Fruit fly (Drosophila melanogaster): ENCODE data around the gene CG32069.

The CG32069 gene

dm6 chr3L:11093046-11093520, 30.7 kb upstream of the CG32069 start, which contains the start of gene JIL-1 (continued):
- peak; percentile 94 for TF ChIP-seq Rfx (GFP tag; IDR thresholded peaks at IDR 0.05)
- peak; percentile 34 for TF ChIP-seq CG10979 (tag; optimal IDR thresholded peaks at IDR 0.05)
- TF ChIP-seq scrt (GFP tag; optimal IDR thresholded peaks at IDR 0.05): no peak
- no peak for TF ChIP-seq hkb (optimal IDR thresholded peaks at IDR 0.05)
- peak; percentile 26; the same call in 1 of the 2 replicates for TF ChIP-seq hkb (GFP tag; IDR thresholded peaks at IDR 0.05)
- no peak for TF ChIP-seq pb (GFP tag; optimal IDR thresholded peaks at IDR 0.05)
- TF ChIP-seq caup (GFP tag; optimal IDR thresholded peaks at IDR 0.05; ENCODE audit: severe bottlenecking): peak; percentile 29
- TF ChIP-seq CG43689 (GFP tag; IDR thresholded peaks at IDR 0.05): 0 out of 2 replicates have a peak, but pooled peaks have one; percentile 31
- TF ChIP-seq chif (GFP tag; optimal IDR thresholded peaks at IDR 0.05): peak; percentile 2 to 20
- no peak for TF ChIP-seq CG14965 (GFP tag; optimal IDR thresholded peaks at IDR 0.05; ENCODE audit: borderline replicate concordance)
- no peak for TF ChIP-seq ATbp (GFP tag; optimal IDR thresholded peaks at IDR 0.05)
- TF ChIP-seq CoRest (tag; optimal IDR thresholded peaks at IDR 0.05): peak; percentile 60
- no peak for TF ChIP-seq klu (GFP tag; IDR thresholded peaks at IDR 0.05)
- TF ChIP-seq TFAM (GFP tag; optimal IDR thresholded peaks at IDR 0.05): no peak
- TF ChIP-seq pum (GFP tag; optimal IDR thresholded peaks at IDR 0.05): peak; percentile 1
- TF ChIP-seq wdn (GFP tag; IDR thresholded peaks at IDR 0.05): peak; percentile 65
- TF ChIP-seq Kr (GFP tag; optimal IDR thresholded peaks at IDR 0.05): no peak
- peak; percentile 65 for TF ChIP-seq lab (GFP tag; optimal IDR thresholded peaks at IDR 0.05)
- peak; percentile 27 for TF ChIP-seq CG7556 (GFP tag; optimal IDR thresholded peaks at IDR 0.05)
- TF ChIP-seq CG10431 (GFP tag; optimal IDR thresholded peaks at IDR 0.05): peak; percentile 4
- TF ChIP-seq ac (GFP tag; optimal IDR thresholded peaks at IDR 0.05): no peak
- peak; percentile 47 for TF ChIP-seq slou (GFP tag; optimal IDR thresholded peaks at IDR 0.05)
- TF ChIP-seq CG12219 (GFP tag; optimal IDR thresholded peaks at IDR 0.05): no peak
- peak; percentile 70 for TF ChIP-seq MESR4 (GFP tag; optimal IDR thresholded peaks at IDR 0.05)
- peak; percentile 37 for TF ChIP-seq CG13775 (GFP tag; optimal IDR thresholded peaks at IDR 0.05)
- no peak for TF ChIP-seq CG11398 (GFP tag; optimal IDR thresholded peaks at IDR 0.05)
- TF ChIP-seq Bteb2 (GFP tag; optimal IDR thresholded peaks at IDR 0.05): peak; percentile 18
- no peak for TF ChIP-seq zf30C (GFP tag; optimal IDR thresholded peaks at IDR 0.05)
- TF ChIP-seq CG4424 (GFP tag; optimal IDR thresholded peaks at IDR 0.05): peak; percentile 44
- peak; percentile 75 for TF ChIP-seq CG12659 (GFP tag; optimal IDR thresholded peaks at IDR 0.05)
- 0 out of 2 replicates have a peak, but pooled peaks have one; percentile 29 for TF ChIP-seq CG32767 (GFP tag; IDR thresholded peaks at IDR 0.05)
- TF ChIP-seq CG3726 (GFP tag; IDR thresholded peaks at IDR 0.05): no peak; the same call in 2 of the 3 replicates
- peak; percentile 55 for TF ChIP-seq CG17829 (tag; optimal IDR thresholded peaks at IDR 0.05)
- TF ChIP-seq CG2120 (GFP tag; optimal IDR thresholded peaks at IDR 0.05): peak; percentile 85
- peak; percentile 65 for TF ChIP-seq Nf-YC (tag; optimal IDR thresholded peaks at IDR 0.05)
- peak; percentile 9 for TF ChIP-seq CG4617 (GFP tag; optimal IDR thresholded peaks at IDR 0.05; ENCODE audit: borderline replicate concordance)
- peak; percentile 28; the same call in 1 of the 2 replicates for TF ChIP-seq gsb (GFP tag; IDR thresholded peaks at IDR 0.05)
- peak; percentile 79 for TF ChIP-seq CG7963 (GFP tag; IDR thresholded peaks at IDR 0.05; ENCODE audit: partially characterized antibody)
- no peak for TF ChIP-seq nom (GFP tag; optimal IDR thresholded peaks at IDR 0.05)
- peak; percentile 68 for TF ChIP-seq CG9215 (GFP tag; IDR thresholded peaks at IDR 0.05)
- peak; percentile 55 for TF ChIP-seq zen (tag; optimal IDR thresholded peaks at IDR 0.05)
- TF ChIP-seq HmgZ (tag; optimal IDR thresholded peaks at IDR 0.05): peak; percentile 49
- peak; percentile 14 for TF ChIP-seq CG12071 (GFP tag; optimal IDR thresholded peaks at IDR 0.05)
- TF ChIP-seq grn (GFP tag; optimal IDR thresholded peaks at IDR 0.05): no peak
- TF ChIP-seq ap (GFP tag; IDR thresholded peaks at IDR 0.05): no peak
- TF ChIP-seq CG12769 (tag; optimal IDR thresholded peaks at IDR 0.05): peak; percentile 35
- TF ChIP-seq fd102C (GFP tag; optimal IDR thresholded peaks at IDR 0.05): no peak
- no peak for TF ChIP-seq Dfd (GFP tag; optimal IDR thresholded peaks at IDR 0.05)
- peak; percentile 35; the same call in 1 of the 2 replicates for TF ChIP-seq HLH3B (GFP tag; IDR thresholded peaks at IDR 0.05)
- peak; percentile 25 for TF ChIP-seq CG4707 (GFP tag; optimal IDR thresholded peaks at IDR 0.05)
